Fruit fly (Drosophila melanogaster) Kc167 (cell line): ENCODE results near the gene lin-28.

Experiments
- Myc ChIP-seq: fragments of >200 bp; optimal IDR thresholded peaks from 2 replicates; lab custom pipeline; 2017; ENCODE audit warnings: missing external identifiers
- h ChIP-seq: fragments of >200 bp; optimal IDR thresholded peaks from 3 replicates; lab custom pipeline; 2018; ENCODE audit warnings: missing external identifiers
- insv ChIP-seq: fragments of >200 bp; optimal IDR thresholded peaks from 3 replicates; lab custom pipeline; 2018; ENCODE audit warnings: missing external identifiers
- psq ChIP-seq: fragments of >200 bp; optimal IDR thresholded peaks from 2 replicates; lab custom pipeline; 2017; ENCODE audit warnings: missing external identifiers

DNA sequence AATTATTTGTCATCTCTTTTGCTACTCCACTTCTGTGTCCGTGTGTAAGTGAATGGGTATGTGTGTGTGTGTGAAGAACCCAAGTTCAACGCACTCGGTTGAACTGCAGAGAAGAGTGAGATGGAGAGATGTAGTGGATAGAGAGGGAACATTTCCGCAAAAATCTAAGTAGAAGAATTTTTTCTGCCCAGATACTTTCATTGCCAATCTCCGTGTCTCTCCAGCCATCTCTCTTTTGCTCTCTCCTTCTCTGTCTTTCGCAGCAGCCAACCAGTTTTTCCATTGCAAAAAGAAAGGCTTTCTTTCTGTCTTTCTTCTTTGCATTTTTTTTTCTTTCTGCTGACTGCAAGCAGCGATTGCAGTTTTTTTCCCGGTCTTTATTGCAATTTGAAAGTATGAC, 35.8 kb upstream of the lin-28 start:
- TF ChIP-seq h (lab: Kevin White, UChicago), result no peak
- no peak for TF ChIP-seq Myc (lab: Kevin White, UChicago)
- TF ChIP-seq psq, result no peak
- no peak for TF ChIP-seq insv
